Worm (Caenorhabditis elegans): ENCODE measurements around the gene F28H7.2.

F28H7.2 gene

ce11 chrV:10715158-10716152 is 32.2 kb upstream of the F28H7.2 start (continued):
- TF ChIP-seq egl-44 (GFP tag; IDR thresholded peaks at IDR 0.05): peak; percentile 74; the same call in 1 of the 2 replicates
- peak; percentile 45 for TF ChIP-seq mxl-1 (tag; optimal IDR thresholded peaks at IDR 0.05)
- no peak for TF ChIP-seq C17E4.6 (GFP tag; IDR thresholded peaks at IDR 0.05)
- no peak for TF ChIP-seq T26A5.8 (tag; optimal IDR thresholded peaks at IDR 0.05)
- TF ChIP-seq ztf-6 (GFP tag; IDR thresholded peaks at IDR 0.05): peak; percentile 74; the same call in 1 of the 2 replicates
- peak; percentile 96 for TF ChIP-seq cebp-1 (GFP tag; IDR thresholded peaks at IDR 0.05)
- peak; percentile 99 for TF ChIP-seq cebp-1 (tag; optimal IDR thresholded peaks at IDR 0.05)
- TF ChIP-seq lag-1 (GFP tag; IDR thresholded peaks at IDR 0.05): 0 out of 2 replicates have a peak, but pooled peaks have one; percentile 14
- TF ChIP-seq Y95B8A.8 (GFP tag; IDR thresholded peaks at IDR 0.05): peak; percentile 57; the same call in 1 of the 2 replicates
- no peak for TF ChIP-seq aptf-3 (GFP tag; IDR thresholded peaks at IDR 0.05)
- TF ChIP-seq akir-1 (GFP tag; optimal IDR thresholded peaks at IDR 0.05): no peak
- peak; percentile 78 for TF ChIP-seq lin-40 (tag; optimal IDR thresholded peaks at IDR 0.05)
- TF ChIP-seq B0019.2 (GFP tag; conservative IDR thresholded peaks at IDR 0.05): no peak
- TF ChIP-seq sea-2 (GFP tag; IDR thresholded peaks at IDR 0.05): 0 out of 2 replicates have a peak, but pooled peaks have one; percentile 50
- peak; percentile 49 for TF ChIP-seq tbp1 (GFP tag; optimal IDR thresholded peaks at IDR 0.05)
- TF ChIP-seq chd-7 (tag; optimal IDR thresholded peaks at IDR 0.05): peak; percentile 94
- TF ChIP-seq hlh-26 (GFP tag; conservative IDR thresholded peaks at IDR 0.05): no peak
- TF ChIP-seq hsf-1 (GFP tag; IDR thresholded peaks at IDR 0.05): 0 out of 2 replicates have a peak, but pooled peaks have one; percentile 38
- TF ChIP-seq sptf-2 (GFP tag; optimal IDR thresholded peaks at IDR 0.05): no peak
- peak; percentile 5 for TF ChIP-seq repo-1 (tag; optimal IDR thresholded peaks at IDR 0.05)
- TF ChIP-seq let-526 (GFP tag; IDR thresholded peaks at IDR 0.05): peak; percentile 81
- TF ChIP-seq F23B12.7 (tag; optimal IDR thresholded peaks at IDR 0.05; ENCODE audit: insufficient read depth): no peak
- TF ChIP-seq ceh-40 (GFP tag; IDR thresholded peaks at IDR 0.05): no peak
- no peak for TF ChIP-seq cebp-2 (GFP tag; IDR thresholded peaks at IDR 0.05)
- peak; percentile 92 for TF ChIP-seq ztf-22 (GFP tag; optimal IDR thresholded peaks at IDR 0.05)
- TF ChIP-seq ztf-26 (tag; optimal IDR thresholded peaks at IDR 0.05): peak; percentile 82
- TF ChIP-seq nhr-80 (tag; optimal IDR thresholded peaks at IDR 0.05): peak; percentile 3
- peak; percentile 73 for TF ChIP-seq madf-10 (tag; optimal IDR thresholded peaks at IDR 0.05)
- peak; percentile 33 for TF ChIP-seq zim-3 (tag; optimal IDR thresholded peaks at IDR 0.05)
- TF ChIP-seq tbx-9 (tag; optimal IDR thresholded peaks at IDR 0.05; ENCODE audit: borderline replicate concordance): no peak
- peak; percentile 84 for TF ChIP-seq ekl-4 (GFP tag; IDR thresholded peaks at IDR 0.05)
- peak; percentile 62 for TF ChIP-seq hmg-1.2 (GFP tag; IDR thresholded peaks at IDR 0.05)
- TF ChIP-seq efl-1 (GFP tag; optimal IDR thresholded peaks at IDR 0.05): no peak
- TF ChIP-seq pha-4 (tag; optimal IDR thresholded peaks at IDR 0.05): no peak
- no peak for TF ChIP-seq ceh-58 (GFP tag; IDR thresholded peaks at IDR 0.05)
- no peak for TF ChIP-seq F39B2.1 (GFP tag; IDR thresholded peaks at IDR 0.05)
- TF ChIP-seq egrh-3 (GFP tag; IDR thresholded peaks at IDR 0.05): peak; percentile 94
- no peak for TF ChIP-seq nhr-179 (tag; optimal IDR thresholded peaks at IDR 0.05)
- no peak for TF ChIP-seq snpc-3.4 (tag; optimal IDR thresholded peaks at IDR 0.05)
- TF ChIP-seq Y79H2A.3 (GFP tag; conservative IDR thresholded peaks at IDR 0.05): 0 out of 2 replicates have a peak, but pooled peaks have one; percentile 53
- TF ChIP-seq B0035.1 (tag; optimal IDR thresholded peaks at IDR 0.05): no peak
- no peak for TF ChIP-seq F57A8.1 (GFP tag; optimal IDR thresholded peaks at IDR 0.05)
- TF ChIP-seq F22D6.2 (tag; optimal IDR thresholded peaks at IDR 0.05): peak; percentile 56
- TF ChIP-seq F10E7.11 (tag; optimal IDR thresholded peaks at IDR 0.05): peak; percentile 57
- no peak for TF ChIP-seq F55B11.4 (tag; optimal IDR thresholded peaks at IDR 0.05; ENCODE audit: borderline replicate concordance, insufficient read depth)
- 0 out of 2 replicates have a peak, but pooled peaks have one; percentile 13 for TF ChIP-seq Y67H2A.10 (GFP tag; conservative IDR thresholded peaks at IDR 0.05)
- no peak for TF ChIP-seq hlh-12 (tag; optimal IDR thresholded peaks at IDR 0.05)
